Fruit fly (Drosophila melanogaster): ENCODE measurements around the gene Or67c.

- no peak for TF ChIP-seq CG7045 (GFP tag; optimal IDR thresholded peaks at IDR 0.05)
- no peak for TF ChIP-seq cnc (optimal IDR thresholded peaks at IDR 0.05)
- no peak for TF ChIP-seq Mnt (GFP tag; optimal IDR thresholded peaks at IDR 0.05)
- no peak for TF ChIP-seq CG14711 (tag; optimal IDR thresholded peaks at IDR 0.05)
- TF ChIP-seq CG33017 (tag; optimal IDR thresholded peaks at IDR 0.05) = no peak
- TF ChIP-seq CG11617 (GFP tag; optimal IDR thresholded peaks at IDR 0.05) = no peak
- TF ChIP-seq ovo (GFP tag; optimal IDR thresholded peaks at IDR 0.05) = no peak
- TF ChIP-seq tj (GFP tag; optimal IDR thresholded peaks at IDR 0.05) = no peak
- TF ChIP-seq pad (GFP tag; optimal IDR thresholded peaks at IDR 0.05) = no peak
- no peak for TF ChIP-seq CG12768 (GFP tag; optimal IDR thresholded peaks at IDR 0.05)
These were observed 24.4 kb downstream of the Or67c start, which contains the start of gene CG32055 for dm6 chr3L:10220064-10220463.

Measured in whole organism, adult.